Fruit fly (Drosophila melanogaster) whole organism, embryonic: ENCODE measurements around the gene eIF2gamma.
A peak's percentile ranks its signal among the peaks of the same experiment; 100 is the strongest.

Experiments
- Ada2b ChIP-seq: fragments of 200-800 bp; sonication (Bioruptor generic); IDR thresholded peaks from 2 replicates; pipeline ENCODE4 v1.3.6; 2022; ENCODE audit warnings: missing biosample characterization, missing genetic modification characterization
- Aef1 ChIP-seq: fragments of 200-800 bp; sonication (Bioruptor generic); IDR thresholded peaks from 3 replicates; pipeline ENCODE4 v1.3.6; 2022; ENCODE audit warnings: missing biosample characterization, missing genetic modification characterization
- CG11093 ChIP-seq: fragments of 200-800 bp; sonication (Bioruptor generic); IDR thresholded peaks from 3 replicates; pipeline ENCODE4 v1.3.6; 2022; ENCODE audit warnings: missing biosample characterization, missing genetic modification characterization
- CG12104 ChIP-seq: fragments of 200-800 bp; sonication (Bioruptor generic); optimal IDR thresholded peaks from 3 replicates; lab custom pipeline; 2016; ENCODE audit warnings: missing biosample characterization, missing genetic modification characterization
- CG13424 ChIP-seq: fragments of 200-800 bp; sonication (Bioruptor generic); optimal IDR thresholded peaks from 2 replicates; lab custom pipeline; 2019; ENCODE audit warnings: missing biosample characterization, mild to moderate bottlenecking, missing genetic modification characterization, moderate library complexity
- CG15011 ChIP-seq: fragments of 200-800 bp; sonication (Bioruptor generic); optimal IDR thresholded peaks from 3 replicates; lab custom pipeline; 2018; ENCODE audit warnings: missing biosample characterization, mild to moderate bottlenecking, missing genetic modification characterization
- CG15696 ChIP-seq: fragments of 200-800 bp; sonication (Bioruptor generic); optimal IDR thresholded peaks from 2 replicates; lab custom pipeline; 2019; ENCODE audit warnings: missing biosample characterization, mild to moderate bottlenecking, missing genetic modification characterization, moderate library complexity
- CG16779 ChIP-seq: fragments of 200-800 bp; sonication (Bioruptor generic); IDR thresholded peaks from 2 replicates; pipeline ENCODE4 v1.3.6; 2022; ENCODE audit warnings: missing biosample characterization, missing genetic modification characterization
- CG17328 ChIP-seq: fragments of 200-800 bp; sonication (Bioruptor generic); IDR thresholded peaks from 2 replicates; pipeline ENCODE4 v1.3.6; 2022; ENCODE audit warnings: missing biosample characterization, missing genetic modification characterization
- CG17612 ChIP-seq: fragments of 200-800 bp; sonication (Bioruptor generic); IDR thresholded peaks from 2 replicates; pipeline ENCODE4 v1.3.6; 2022; ENCODE audit warnings: missing biosample characterization, missing genetic modification characterization
- CG18599 ChIP-seq: fragments of 200-800 bp; sonication (Bioruptor generic); optimal IDR thresholded peaks from 3 replicates; lab custom pipeline; 2017; ENCODE audit warnings: missing biosample characterization, missing genetic modification characterization, mild to moderate bottlenecking, moderate library complexity, missing genetic modification reagents
- CG32767 ChIP-seq: fragments of 200-800 bp; sonication (Bioruptor generic); IDR thresholded peaks from 2 replicates; pipeline ENCODE4 v1.3.6; 2022; ENCODE audit warnings: missing biosample characterization, missing genetic modification characterization
- CG32772 ChIP-seq: fragments of 200-800 bp; sonication (Bioruptor generic); IDR thresholded peaks from 2 replicates; pipeline ENCODE4 v1.3.6; 2022; ENCODE audit warnings: missing biosample characterization, missing genetic modification characterization
- CG3838 ChIP-seq: fragments of 200-800 bp; sonication (Bioruptor generic); optimal IDR thresholded peaks from 3 replicates; lab custom pipeline; 2016; ENCODE audit warnings: missing biosample characterization, missing genetic modification characterization
- CG6654 ChIP-seq: fragments of 200-800 bp; sonication (Bioruptor generic); optimal IDR thresholded peaks from 2 replicates; lab custom pipeline; 2017; ENCODE audit warnings: missing biosample characterization, mild to moderate bottlenecking, missing genetic modification characterization
- CG6689 ChIP-seq: fragments of 200-800 bp; sonication (Bioruptor generic); IDR thresholded peaks from 2 replicates; pipeline ENCODE4 v1.3.6; 2022; ENCODE audit warnings: missing biosample characterization, missing genetic modification characterization
- CG8478 ChIP-seq: fragments of >200 bp; optimal IDR thresholded peaks from 2 replicates; lab custom pipeline; 2018
- CG8765 ChIP-seq: fragments of 200-800 bp; sonication (Bioruptor generic); IDR thresholded peaks from 2 replicates; pipeline ENCODE4 v1.3.6; 2022; ENCODE audit warnings: missing biosample characterization, missing genetic modification characterization
- CG9437 ChIP-seq: fragments of 200-800 bp; sonication (Bioruptor generic); optimal IDR thresholded peaks from 2 replicates; lab custom pipeline; 2018; ENCODE audit warnings: missing biosample characterization, mild to moderate bottlenecking, missing genetic modification characterization
- CG9609 ChIP-seq: fragments of 200-800 bp; sonication (Bioruptor generic); optimal IDR thresholded peaks from 3 replicates; lab custom pipeline; 2016; ENCODE audit warnings: missing biosample characterization, missing genetic modification characterization
- CTCF ChIP-seq: fragments of 200-800 bp; sonication (Bioruptor generic); optimal IDR thresholded peaks from 2 replicates; lab custom pipeline; 2017; ENCODE audit warnings: missing biosample characterization, mild to moderate bottlenecking, missing genetic modification characterization, moderate library complexity
- Dad ChIP-seq: fragments of 200-800 bp; sonication (Bioruptor generic); optimal IDR thresholded peaks from 3 replicates; lab custom pipeline; 2016; ENCODE audit warnings: missing biosample characterization, missing genetic modification characterization
- Dbx ChIP-seq: fragments of 200-800 bp; sonication (Bioruptor generic); IDR thresholded peaks from 3 replicates; pipeline ENCODE4 v1.3.6; 2022; ENCODE audit warnings: missing biosample characterization, missing genetic modification characterization
- Ets97D ChIP-seq: fragments of 200-800 bp; sonication (Bioruptor generic); optimal IDR thresholded peaks from 3 replicates; lab custom pipeline; 2016; ENCODE audit warnings: missing biosample characterization, missing genetic modification characterization
- Fer3 ChIP-seq: fragments of 200-800 bp; sonication (Bioruptor generic); optimal IDR thresholded peaks from 2 replicates; lab custom pipeline; 2018; ENCODE audit warnings: missing biosample characterization, mild to moderate bottlenecking, missing genetic modification characterization, moderate library complexity
- Gug ChIP-seq: fragments of 200-800 bp; sonication (Bioruptor generic); IDR thresholded peaks from 4 replicates; pipeline ENCODE4 v1.3.6; 2022; ENCODE audit warnings: missing biosample characterization, missing genetic modification characterization
- HLH3B ChIP-seq: fragments of 200-800 bp; sonication (Bioruptor generic); IDR thresholded peaks from 2 replicates; pipeline ENCODE4 v1.3.6; 2022; ENCODE audit warnings: missing biosample characterization, missing genetic modification characterization
- Hr39 ChIP-seq: fragments of >200 bp; optimal IDR thresholded peaks from 2 replicates; lab custom pipeline; 2017
- Jarid2 ChIP-seq: fragments of 200-800 bp; sonication (Bioruptor generic); optimal IDR thresholded peaks from 3 replicates; lab custom pipeline; 2017; ENCODE audit warnings: mild to moderate bottlenecking, missing biosample characterization, missing genetic modification reagents, missing genetic modification characterization
- Myb ChIP-seq: fragments of 200-800 bp; sonication (Bioruptor generic); optimal IDR thresholded peaks from 2 replicates; lab custom pipeline; 2016; ENCODE audit warnings: missing biosample characterization, missing genetic modification characterization
- Rx ChIP-seq: fragments of 200-800 bp; sonication (Bioruptor generic); IDR thresholded peaks from 2 replicates; pipeline ENCODE4 v1.3.6; 2022; ENCODE audit warnings: missing biosample characterization, missing genetic modification characterization
- Sry-δ ChIP-seq: fragments of 200-800 bp; sonication (Bioruptor generic); optimal IDR thresholded peaks from 2 replicates; lab custom pipeline; 2016; ENCODE audit warnings: missing biosample characterization, missing genetic modification characterization
- abd-A ChIP-seq: fragments of 200-800 bp; sonication (Bioruptor generic); optimal IDR thresholded peaks from 3 replicates; lab custom pipeline; 2019; ENCODE audit warnings: missing biosample characterization, mild to moderate bottlenecking, missing genetic modification characterization, moderate library complexity
- cas ChIP-seq: fragments of 200-800 bp; sonication (Bioruptor generic); IDR thresholded peaks from 2 replicates; pipeline ENCODE4 v1.3.6; 2022; ENCODE audit warnings: missing biosample characterization, missing genetic modification characterization
- da ChIP-seq: fragments of 200-800 bp; sonication (Bioruptor generic); optimal IDR thresholded peaks from 2 replicates; lab custom pipeline; 2016; ENCODE audit warnings: missing biosample characterization, missing genetic modification characterization
- fd3F ChIP-seq: fragments of 200-800 bp; sonication (Bioruptor generic); optimal IDR thresholded peaks from 2 replicates; lab custom pipeline; 2018; ENCODE audit warnings: missing biosample characterization, mild to moderate bottlenecking, missing genetic modification characterization, moderate library complexity
- fru ChIP-seq: fragments of >200 bp; optimal IDR thresholded peaks from 2 replicates; lab custom pipeline; 2017
- gem ChIP-seq: fragments of 200-800 bp; sonication (Bioruptor generic); optimal IDR thresholded peaks from 2 replicates; lab custom pipeline; 2019; ENCODE audit warnings: missing biosample characterization, mild to moderate bottlenecking, missing genetic modification characterization, moderate library complexity
- grn ChIP-seq: fragments of 200-800 bp; sonication (Bioruptor generic); optimal IDR thresholded peaks from 3 replicates; lab custom pipeline; 2017; ENCODE audit warnings: missing biosample characterization, missing genetic modification characterization
- h ChIP-seq: fragments of >200 bp; optimal IDR thresholded peaks from 2 replicates; lab custom pipeline; 2017
- hbn ChIP-seq: fragments of 200-800 bp; sonication (Bioruptor generic); IDR thresholded peaks from 2 replicates; pipeline ENCODE4 v1.3.6; 2022; ENCODE audit warnings: missing biosample characterization, missing genetic modification characterization; ENCODE audit not compliant: partially characterized antibody
- her ChIP-seq: fragments of 200-800 bp; sonication (Bioruptor generic); optimal IDR thresholded peaks from 2 replicates; lab custom pipeline; 2016; ENCODE audit warnings: missing biosample characterization, missing genetic modification characterization
- insv ChIP-seq, 2 experiments: fragments of 200-800 bp; sonication (Bioruptor generic); optimal IDR thresholded peaks; 3 replicates each; lab custom pipeline; 2016 to 2018; ENCODE audit warnings: missing biosample characterization in 2 of 2, missing genetic modification characterization in 2 of 2
- jigr1 ChIP-seq: fragments of 200-800 bp; sonication (Bioruptor generic); IDR thresholded peaks from 3 replicates; pipeline ENCODE4 v1.3.6; 2022; ENCODE audit warnings: missing biosample characterization, missing genetic modification characterization
- kay ChIP-seq: fragments of 200-800 bp; sonication (Bioruptor generic); optimal IDR thresholded peaks from 2 replicates; lab custom pipeline; 2016; ENCODE audit warnings: missing biosample characterization, missing genetic modification characterization
- mirr ChIP-seq: fragments of 200-800 bp; sonication (Bioruptor generic); optimal IDR thresholded peaks from 3 replicates; lab custom pipeline; 2018; ENCODE audit warnings: missing biosample characterization, mild to moderate bottlenecking, missing genetic modification characterization
- onecut ChIP-seq: fragments of 200-800 bp; sonication (Bioruptor generic); IDR thresholded peaks from 2 replicates; pipeline ENCODE4 v1.3.6; 2022; ENCODE audit warnings: missing biosample characterization, missing genetic modification characterization
- otp ChIP-seq: fragments of 200-800 bp; sonication (Bioruptor generic); IDR thresholded peaks from 3 replicates; pipeline ENCODE4, ENCODE4 v1.3.6; 2022; ENCODE audit warnings: missing biosample characterization, missing genetic modification characterization
- pum ChIP-seq: fragments of 200-800 bp; sonication (Bioruptor generic); optimal IDR thresholded peaks from 2 replicates; lab custom pipeline; 2016; ENCODE audit warnings: missing biosample characterization, missing genetic modification characterization
- repo ChIP-seq: fragments of 200-800 bp; sonication (Bioruptor generic); optimal IDR thresholded peaks from 2 replicates; lab custom pipeline; 2016; ENCODE audit warnings: missing biosample characterization, missing genetic modification characterization
- rib ChIP-seq: fragments of 200-800 bp; sonication (Bioruptor generic); IDR thresholded peaks from 2 replicates; pipeline ENCODE4 v1.3.6; 2022; ENCODE audit warnings: missing biosample characterization, missing genetic modification characterization
- sens ChIP-seq: fragments of 200-800 bp; sonication (Bioruptor generic); peaks from one replicate; lab custom pipeline; 2016; ENCODE audit warnings: missing biosample characterization, missing genetic modification characterization
- slp2 ChIP-seq: fragments of 200-800 bp; sonication (Bioruptor generic); optimal IDR thresholded peaks from 2 replicates; lab custom pipeline; 2016; ENCODE audit warnings: missing biosample characterization, missing genetic modification characterization
- sug ChIP-seq: fragments of 200-800 bp; optimal IDR thresholded peaks from 2 replicates; lab custom pipeline; 2019; ENCODE audit warnings: missing biosample characterization, mild to moderate bottlenecking, missing genetic modification characterization, moderate library complexity
- tup ChIP-seq: fragments of 200-800 bp; sonication (Bioruptor generic); optimal IDR thresholded peaks from 2 replicates; lab custom pipeline; 2016; ENCODE audit warnings: missing biosample characterization, mild to moderate bottlenecking, missing genetic modification characterization, moderate library complexity

eIF2gamma gene

DNA sequence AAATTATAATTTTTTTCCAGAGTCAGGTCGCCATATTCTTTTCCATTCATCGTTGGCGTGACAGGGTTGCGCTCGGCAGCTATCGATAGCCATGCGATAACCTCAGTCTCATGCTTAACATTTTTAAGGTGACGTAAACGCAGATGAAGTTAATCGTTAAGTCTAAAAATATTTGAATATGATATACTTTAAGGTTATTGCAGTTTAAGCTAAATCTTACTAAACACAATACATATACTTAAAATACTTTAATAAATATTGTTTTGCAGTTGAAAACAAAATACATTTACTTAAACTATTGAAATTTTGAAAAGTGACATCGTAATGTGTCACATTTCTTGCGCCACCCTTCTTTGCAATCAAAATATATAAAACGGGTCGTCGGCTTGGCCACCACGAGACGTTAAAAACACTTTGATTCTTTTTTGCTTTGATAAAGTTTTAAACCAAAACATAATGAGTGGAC lies 11.9 kb upstream of the eIF2gamma start, which contains the start of the genes Cp190 and CG4338 (continued):
- TF ChIP-seq CG18599 (GFP tag; lab: Kevin White, UChicago) (peak; percentile 98), Fer3 (tag; lab: Kevin White, UChicago) (peak; percentile 99), CG32772 (GFP tag; lab: Robert Waterston, UW) (peak; percentile 97), Ets97D (GFP tag; lab: Kevin White, UChicago) (peak; percentile 94), CG12104 (GFP tag; lab: Kevin White, UChicago) (peak; percentile 98), CG11093 (GFP tag; lab: Robert Waterston, UW) (peak; percentile 96), CG8478 (lab: Kevin White, UChicago) (no peak), CG16779 (GFP tag; lab: Robert Waterston, UW) (peak; percentile 88), her (GFP tag; lab: Kevin White, UChicago) (peak; percentile 52), Sry-δ (GFP tag; lab: Kevin White, UChicago) (peak; percentile 87), h (lab: Kevin White, UChicago) (no peak), CG6689 (peak; percentile 100), da (peak; percentile 73), CG8765 (GFP tag; lab: Robert Waterston, UW) (peak; percentile 89), otp (GFP tag; lab: Robert Waterston, UW) (peak; percentile 91), Gug (GFP tag; lab: Robert Waterston, UW) (peak; percentile 92), sug (tag; lab: Kevin White, UChicago) (peak; percentile 99), mirr (GFP tag; lab: Kevin White, UChicago) (peak; percentile 97), CG9437 (GFP tag; lab: Kevin White, UChicago) (peak; percentile 96), jigr1 (peak; percentile 93), CG17328 (GFP tag; lab: Robert Waterston, UW) (peak; percentile 96), CG9609 (GFP tag; lab: Kevin White, UChicago) (peak; percentile 89), CG15011 (GFP tag; lab: Kevin White, UChicago) (peak; percentile 96), slp2 (GFP tag; lab: Kevin White, UChicago) (peak; percentile 75), insv (GFP tag; optimal IDR thresholded peaks at IDR 0.05; lab: Kevin White, UChicago) (peak in 1 of 2 experiments; percentile 85), Hr39 (lab: Kevin White, UChicago) (no peak), rib (GFP tag; lab: Robert Waterston, UW) (peak; percentile 91), CG6654 (peak; percentile 88), onecut (GFP tag; lab: Robert Waterston, UW) (peak; percentile 93), HLH3B (GFP tag; lab: Robert Waterston, UW) (peak; percentile 96), CG17612 (GFP tag; lab: Robert Waterston, UW) (peak; percentile 91), pum (GFP tag; lab: Kevin White, UChicago) (peak; percentile 91), abd-A (tag; lab: Kevin White, UChicago) (no peak), hbn (GFP tag; lab: Robert Waterston, UW) (peak; percentile 58), Ada2b (GFP tag; lab: Robert Waterston, UW) (peak; percentile 94), Dbx (peak; percentile 98), Myb (GFP tag; lab: Kevin White, UChicago) (peak; percentile 79), Aef1 (peak; percentile 93), CG32767 (GFP tag; lab: Robert Waterston, UW) (peak; percentile 96), cas (GFP tag; lab: Robert Waterston, UW) (peak; percentile 88), CTCF (peak; percentile 68), CG3838 (GFP tag; lab: Kevin White, UChicago) (peak; percentile 93), Dad (GFP tag; lab: Kevin White, UChicago) (peak; percentile 87), sens (peak; percentile 99), kay (GFP tag; lab: Kevin White, UChicago) (peak; percentile 95), tup (GFP tag; lab: Kevin White, UChicago) (peak; percentile 91), CG13424 (tag; lab: Kevin White, UChicago) (peak; percentile 99), repo (GFP tag; lab: Kevin White, UChicago) (peak; percentile 66), Jarid2 (peak; percentile 84), fd3F (peak; percentile 98), fru (lab: Kevin White, UChicago) (no peak), CG15696 (peak; percentile 99), Rx (GFP tag; lab: Robert Waterston, UW) (peak; percentile 89), grn (GFP tag; lab: Kevin White, UChicago) (no peak), gem (peak; percentile 99)
